Worm (Caenorhabditis elegans) whole organism, L1 larva: ENCODE data around the gene F49C12.11.
"Not testable (repeated sequence)": the region's sequence is repeated elsewhere in the genome, so short reads cannot be mapped to it uniquely, and the experiment has no call there.

Experiments used
- C34B4.2 ChIP-seq: sonication (generic microtip); optimal IDR thresholded peaks from 2 replicates; lab custom pipeline; 2017; ENCODE audit warnings: mild to moderate bottlenecking, missing genetic modification characterization, missing compliant biosample characterization
- F16B12.6 ChIP-seq: fragments of 150-350 bp; optimal IDR thresholded peaks from 2 replicates; lab custom pipeline; 2014; ENCODE audit warnings: missing biosample characterization, missing genetic modification characterization
- Y116A8C.19 ChIP-seq: sonication (generic microtip); optimal IDR thresholded peaks from 2 replicates; lab custom pipeline; 2016; ENCODE audit warnings: missing compliant biosample characterization, missing genetic modification characterization, borderline replicate concordance
- alr-1 ChIP-seq: fragments of 200-800 bp; sonication (Bioruptor generic); optimal IDR thresholded peaks from 2 replicates; lab custom pipeline; 2018; ENCODE audit warnings: borderline replicate concordance, mild to moderate bottlenecking, missing genetic modification characterization, missing compliant biosample characterization
- aly-2 ChIP-seq: fragments of 150-350 bp; optimal IDR thresholded peaks from 2 replicates; lab custom pipeline; 2014; ENCODE audit warnings: missing biosample characterization, missing genetic modification characterization
- blmp-1 ChIP-seq: fragments of 150-350 bp; optimal IDR thresholded peaks from 2 replicates; lab custom pipeline; 2014; ENCODE audit warnings: missing biosample characterization, missing genetic modification characterization
- ceh-8 ChIP-seq: fragments of 200-800 bp; sonication (Bioruptor generic); optimal IDR thresholded peaks from 2 replicates; lab custom pipeline; 2018; ENCODE audit warnings: mild to moderate bottlenecking, missing genetic modification characterization, moderate library complexity, missing compliant biosample characterization
- ceh-82 ChIP-seq, 3 experiments: fragments of 150-350 bp in 1 of 3; sonication (generic microtip) in 2 of 3; optimal IDR thresholded peaks; 2 replicates each; lab custom pipeline; 2014 to 2017; ENCODE audit warnings: missing biosample characterization in 3 of 3, missing genetic modification characterization in 3 of 3
- dpl-1 ChIP-seq, 3 experiments: fragments of 150-350 bp in 2 of 3; sonication (generic microtip) in 1 of 3; optimal IDR thresholded peaks; 2 replicates each; lab custom pipeline; 2014 to 2017; ENCODE audit warnings: missing biosample characterization in 3 of 3, missing genetic modification characterization in 3 of 3, missing genetic modification reagents in 3 of 3
- efl-1 ChIP-seq, 4 experiments: fragments of 150-350 bp; optimal IDR thresholded peaks in 3 of 4; peaks in 1 of 4; 1 replicate in 1 of 4; 2 replicates in 3 of 4; lab custom pipeline; 2014; ENCODE audit warnings: missing biosample characterization in 2 of 4, missing genetic modification characterization in 2 of 4, missing genetic modification reagents in 2 of 4
- efl-3 ChIP-seq: fragments of 200-800 bp; sonication (Bioruptor generic); optimal IDR thresholded peaks from 2 replicates; lab custom pipeline; 2018; ENCODE audit warnings: mild to moderate bottlenecking, missing genetic modification characterization, missing compliant biosample characterization
- egl-13 ChIP-seq: sonication (generic microtip); optimal IDR thresholded peaks from 2 replicates; lab custom pipeline; 2016; ENCODE audit warnings: missing genotype, missing genetic modification reagents, missing genetic modification characterization, missing compliant biosample characterization
- elt-2 ChIP-seq: sonication (generic microtip); optimal IDR thresholded peaks from 2 replicates; lab custom pipeline; 2016; ENCODE audit warnings: missing genetic modification characterization, mild to moderate bottlenecking, inconsistent platforms, missing compliant biosample characterization, missing genetic modification reagents
- ets-5 ChIP-seq: fragments of 200-800 bp; sonication (Bioruptor generic); IDR thresholded peaks from 2 replicates; pipeline ENCODE4 v1.3.6; 2022; ENCODE audit warnings: missing genetic modification characterization, missing compliant biosample characterization
- fkh-8 ChIP-seq: sonication (generic microtip); optimal IDR thresholded peaks from 2 replicates; lab custom pipeline; 2016; ENCODE audit warnings: mild to moderate bottlenecking, missing genetic modification characterization, missing compliant biosample characterization
- fos-1 ChIP-seq: fragments of 150-350 bp; optimal IDR thresholded peaks from 2 replicates; lab custom pipeline; 2014; ENCODE audit warnings: missing biosample characterization, missing genetic modification characterization
- hlh-17 ChIP-seq: fragments of 200-800 bp; sonication (Bioruptor generic); optimal IDR thresholded peaks from 2 replicates; lab custom pipeline; 2018; ENCODE audit warnings: missing genetic modification characterization, mild to moderate bottlenecking, missing compliant biosample characterization, moderate library complexity, borderline replicate concordance
- hlh-4 ChIP-seq: sonication (generic microtip); optimal IDR thresholded peaks from 2 replicates; lab custom pipeline; 2016; ENCODE audit warnings: mild to moderate bottlenecking, missing genetic modification characterization, missing compliant biosample characterization
- irx-1 ChIP-seq: sonication (generic microtip); optimal IDR thresholded peaks from 2 replicates; lab custom pipeline; 2016; ENCODE audit warnings: missing genetic modification characterization, missing compliant biosample characterization
- isw-1 ChIP-seq: fragments of 200-800 bp; sonication (Bioruptor generic); IDR thresholded peaks from 2 replicates; pipeline ENCODE4 v1.3.6; 2022; ENCODE audit warnings: missing genetic modification characterization, missing compliant biosample characterization
- jun-1 ChIP-seq: fragments of 150-350 bp; optimal IDR thresholded peaks from 2 replicates; lab custom pipeline; 2014; ENCODE audit warnings: missing biosample characterization, missing genetic modification reagents, missing genetic modification characterization
- lin-14 ChIP-seq: fragments of 200-800 bp; sonication (Bioruptor generic); optimal IDR thresholded peaks from 2 replicates; lab custom pipeline; 2018; ENCODE audit warnings: mild to moderate bottlenecking, missing genetic modification characterization, moderate library complexity, missing compliant biosample characterization
- lin-15B ChIP-seq: fragments of 150-350 bp; sonication (generic microtip); optimal IDR thresholded peaks from 3 replicates; lab custom pipeline; 2014; ENCODE audit warnings: missing biosample characterization, missing genetic modification characterization
- lir-3 ChIP-seq: sonication (generic microtip); optimal IDR thresholded peaks from 2 replicates; lab custom pipeline; 2016; ENCODE audit warnings: mild to moderate bottlenecking, missing genetic modification characterization, moderate library complexity, missing compliant biosample characterization; ENCODE audit not compliant: poor library complexity
- mef-2 ChIP-seq: fragments of 150-350 bp; optimal IDR thresholded peaks from 2 replicates; lab custom pipeline; 2014; ENCODE audit warnings: missing biosample characterization, missing genetic modification characterization
- nhr-12 ChIP-seq: sonication (generic microtip); optimal IDR thresholded peaks from 2 replicates; lab custom pipeline; 2017; ENCODE audit warnings: missing biosample characterization, missing genetic modification characterization
- nhr-20 ChIP-seq: sonication (generic microtip); optimal IDR thresholded peaks from 2 replicates; lab custom pipeline; 2016; ENCODE audit warnings: mild to moderate bottlenecking, missing genetic modification characterization, missing compliant biosample characterization
- nhr-84 ChIP-seq: sonication (generic microtip); optimal IDR thresholded peaks from 2 replicates; lab custom pipeline; 2017; ENCODE audit warnings: missing biosample characterization, missing genetic modification characterization
- pag-3 ChIP-seq: sonication (generic microtip); optimal IDR thresholded peaks from 2 replicates; lab custom pipeline; 2017; ENCODE audit warnings: missing genetic modification characterization, mild to moderate bottlenecking, missing compliant biosample characterization, antibody characterized with exemption, borderline replicate concordance; ENCODE audit not compliant: insufficient read depth
- pax-3 ChIP-seq: fragments of 200-800 bp; sonication (Bioruptor generic); optimal IDR thresholded peaks from 2 replicates; lab custom pipeline; 2018; ENCODE audit warnings: mild to moderate bottlenecking, missing genetic modification characterization, moderate library complexity, missing compliant biosample characterization
- rnt-1 ChIP-seq: sonication (generic microtip); optimal IDR thresholded peaks from 2 replicates; lab custom pipeline; 2016; ENCODE audit warnings: mild to moderate bottlenecking, missing genetic modification characterization, moderate library complexity, missing compliant biosample characterization
- snpc-4 ChIP-seq: fragments of 150-350 bp; optimal IDR thresholded peaks from 2 replicates; lab custom pipeline; 2014; ENCODE audit warnings: missing biosample characterization, missing genetic modification characterization
- snu-23 ChIP-seq: sonication (generic microtip); optimal IDR thresholded peaks from 2 replicates; lab custom pipeline; 2016; ENCODE audit warnings: missing genetic modification characterization, missing compliant biosample characterization
- swsn-7 ChIP-seq: sonication (generic microtip); optimal IDR thresholded peaks from 2 replicates; lab custom pipeline; 2016; ENCODE audit warnings: missing genetic modification characterization, missing compliant biosample characterization
- tbx-2 ChIP-seq: sonication (generic microtip); optimal IDR thresholded peaks from 2 replicates; lab custom pipeline; 2016; ENCODE audit warnings: missing genetic modification characterization, missing compliant biosample characterization
- unc-86 ChIP-seq: sonication (generic microtip); optimal IDR thresholded peaks from 2 replicates; lab custom pipeline; 2016; ENCODE audit warnings: missing genetic modification characterization, missing compliant biosample characterization
- unc-98 ChIP-seq: fragments of 200-800 bp; sonication (Bioruptor generic); IDR thresholded peaks from 2 replicates; pipeline ENCODE4 v1.3.6; 2022; ENCODE audit warnings: missing genetic modification characterization, missing compliant biosample characterization

Gene F49C12.11

DNA sequence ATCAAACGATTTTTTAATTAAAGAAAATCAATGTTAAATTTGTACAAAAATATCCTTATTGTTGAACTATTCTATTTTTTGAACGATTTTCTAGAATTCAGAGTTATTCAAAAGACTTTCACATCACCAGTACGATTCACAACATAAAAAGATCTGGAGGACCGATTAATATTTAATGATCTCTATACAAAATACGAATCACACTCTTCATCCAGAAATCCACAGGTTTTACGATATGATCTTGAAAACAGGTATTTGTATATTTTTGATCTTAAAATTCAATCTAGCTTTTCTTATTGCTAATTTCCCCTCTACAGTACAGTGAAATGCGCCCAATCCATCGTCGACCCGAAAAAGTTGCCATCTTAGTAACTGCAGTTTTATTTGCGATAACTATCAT lies 14.6 kb upstream of the F49C12.11 start, which contains the start of gene F49C12.5:
TSS of gene F49C12.5 (plus strand) at position 301 of the 400 bp plus-strand sequence.
- TF ChIP-seq pag-3 (tag; lab: Kevin White, UChicago) (no peak), efl-3 (GFP tag; lab: Kevin White, UChicago) (no peak), swsn-7 (no peak), mef-2 (tag; lab: Kevin White, UChicago) (no peak), unc-86 (tag; lab: Kevin White, UChicago) (no peak), nhr-12 (tag; lab: Kevin White, UChicago) (no peak), fkh-8 (tag; lab: Kevin White, UChicago) (no peak), C34B4.2 (tag; lab: Kevin White, UChicago) (no peak), aly-2 (tag; lab: Kevin White, UChicago) (no peak), isw-1 (no peak), jun-1 (tag; lab: Kevin White, UChicago) (no peak), alr-1 (tag; lab: Kevin White, UChicago) (no peak), lin-15B (no peak), hlh-17 (GFP tag; lab: Kevin White, UChicago) (no peak), snu-23 (GFP tag; lab: Kevin White, UChicago) (no peak), lin-14 (GFP tag; lab: Kevin White, UChicago) (no peak)

- no peak for TF ChIP-seq hlh-4
- no peak for TF ChIP-seq lin-15B
- TF ChIP-seq fos-1 (tag; lab: Kevin White, UChicago), result no peak
- no peak for TF ChIP-seq Y116A8C.19 (tag; lab: Kevin White, UChicago)
- TF ChIP-seq egl-13, result no peak
- TF ChIP-seq snpc-4 (tag; lab: Kevin White, UChicago), result no peak
- TF ChIP-seq F16B12.6 (tag; lab: Kevin White, UChicago), result no peak
- no peak for TF ChIP-seq fkh-8 (tag; lab: Kevin White, UChicago)
- TF ChIP-seq ceh-82 (tag; optimal IDR thresholded peaks at IDR 0.05; lab: Kevin White, UChicago), result no peak
- TF ChIP-seq rnt-1 (tag; lab: Kevin White, UChicago), result no peak
- no peak for TF ChIP-seq ets-5 (GFP tag; lab: Robert Waterston, UW)
- TF ChIP-seq nhr-84, result no peak
Observed at ce11 chrIV:9308975-9309374, 10.2 kb upstream of the F49C12.11 start, which contains the start of gene F49C12.6. Gene F49C12.6 (minus strand): TSS chrIV:9309075.

- TF ChIP-seq tbx-2 (tag; lab: Kevin White, UChicago) (no peak), unc-98 (GFP tag; lab: Robert Waterston, UW) (no peak), alr-1 (tag; lab: Kevin White, UChicago) (no peak), elt-2 (tag; lab: Kevin White, UChicago) (peak; percentile 90), blmp-1 (tag; lab: Kevin White, UChicago) (no peak), nhr-20 (peak; percentile 7), ceh-8 (no peak), lin-14 (GFP tag; lab: Kevin White, UChicago) (no peak), efl-1 (optimal IDR thresholded peaks at IDR 0.05; lab: Kevin White, UChicago) (no peak), efl-1 (GFP tag; optimal IDR thresholded peaks at IDR 0.05 in 1 of 2; lab: Kevin White, UChicago) (peak in 1 of 2 experiments; percentile 75), swsn-7 (no peak), irx-1 (tag; lab: Kevin White, UChicago) (no peak)
Observed at ce11 chrIV:9310935-9311566, 8.1 kb upstream of the F49C12.11 start.

ce11 chrIV:9312827-9313226 lies 6.4 kb upstream of the F49C12.11 start, which contains the start of gene F49C12.7:
Gene F49C12.7 (minus strand): TSS chrIV:9312927.
- not testable (repeated sequence) for TF ChIP-seq dpl-1 (GFP tag; optimal IDR thresholded peaks at IDR 0.05; lab: Kevin White, UChicago); lir-3 (tag; lab: Kevin White, UChicago); pax-3 (tag; lab: Kevin White, UChicago)
- TF ChIP-seq, all 84 proteins: peak for 0; not testable (repeated sequence) for 84
